Worm (Caenorhabditis elegans) whole organism, L4 larva: ENCODE results near the gene ciao-2B.
A peak's percentile ranks its signal among the peaks of the same experiment; 100 is the strongest.

Experiments used
- D1046.2 ChIP-seq: fragments of 200-800 bp; sonication (Bioruptor generic); IDR thresholded peaks from 2 replicates; pipeline ENCODE4 v1.3.6; 2022; ENCODE audit warnings: missing genetic modification characterization, missing compliant biosample characterization
- F10B5.3 ChIP-seq: sonication (generic microtip); optimal IDR thresholded peaks from 2 replicates; lab custom pipeline; 2016; ENCODE audit warnings: mild to moderate bottlenecking, missing genetic modification characterization, missing compliant biosample characterization
- F44E2.7 ChIP-seq: fragments of 200-800 bp; sonication (Bioruptor generic); IDR thresholded peaks from 2 replicates; pipeline ENCODE4 v2.1.2; 2022; ENCODE audit warnings: missing genetic modification characterization, missing compliant biosample characterization
- R02D3.7 ChIP-seq: fragments of 150-350 bp; sonication (generic microtip); optimal IDR thresholded peaks from 3 replicates; lab custom pipeline; 2014; ENCODE audit warnings: missing biosample characterization, missing genetic modification characterization
- T20F7.1 ChIP-seq: fragments of 200-800 bp; sonication (Bioruptor generic); optimal IDR thresholded peaks from 2 replicates; lab custom pipeline; 2018; ENCODE audit warnings: mild to moderate bottlenecking, missing genetic modification characterization, missing compliant biosample characterization
- ZK337.2 ChIP-seq: fragments of 200-800 bp; sonication (Bioruptor generic); IDR thresholded peaks from 2 replicates; pipeline ENCODE4 v1.3.6; 2022; ENCODE audit warnings: missing genetic modification reagents, missing genetic modification characterization, missing compliant biosample characterization
- aha-1 ChIP-seq: fragments of 150-350 bp; peaks from one replicate; lab custom pipeline; 2014; ENCODE audit warnings: missing biosample characterization, missing genetic modification characterization
- aly-2 ChIP-seq: sonication (generic microtip); optimal IDR thresholded peaks from 2 replicates; lab custom pipeline; 2018; ENCODE audit warnings: missing biosample characterization, missing genetic modification characterization
- arid-1 ChIP-seq: fragments of 200-800 bp; sonication (Bioruptor generic); conservative IDR thresholded peaks from 2 replicates; pipeline ENCODE4 v1.3.6; 2022; ENCODE audit warnings: missing genetic modification reagents, missing genetic modification characterization, missing compliant biosample characterization
- attf-4 ChIP-seq: sonication (generic microtip); optimal IDR thresholded peaks from 3 replicates; lab custom pipeline; 2017; ENCODE audit warnings: missing biosample characterization, missing genetic modification characterization
- ceh-20 ChIP-seq: fragments of 200-800 bp; sonication (Bioruptor generic); IDR thresholded peaks from 2 replicates; pipeline ENCODE4 v1.3.6; 2022; ENCODE audit warnings: missing genetic modification reagents, missing genetic modification characterization, missing compliant biosample characterization
- ceh-32 ChIP-seq: sonication (generic microtip); optimal IDR thresholded peaks from 2 replicates; lab custom pipeline; 2016; ENCODE audit warnings: mild to moderate bottlenecking, missing genetic modification characterization, missing compliant biosample characterization; ENCODE audit not compliant: poor library complexity
- ceh-62 ChIP-seq: sonication (generic microtip); optimal IDR thresholded peaks from 2 replicates; lab custom pipeline; 2017; ENCODE audit warnings: missing biosample characterization, missing genetic modification characterization
- ces-1 ChIP-seq: fragments of 150-350 bp; sonication (generic microtip); optimal IDR thresholded peaks from 4 replicates; lab custom pipeline; 2014; ENCODE audit warnings: missing biosample characterization, missing genetic modification reagents, missing genetic modification characterization
- cey-2 ChIP-seq: sonication (generic microtip); optimal IDR thresholded peaks from 3 replicates; lab custom pipeline; 2017; ENCODE audit warnings: missing genetic modification characterization, mild to moderate bottlenecking, missing compliant biosample characterization, antibody characterized with exemption, borderline replicate concordance; ENCODE audit not compliant: insufficient read depth
- ctbp-1 ChIP-seq: fragments of 200-800 bp; sonication (Bioruptor generic); IDR thresholded peaks from 2 replicates; pipeline ENCODE4 v1.3.6; 2022; ENCODE audit warnings: missing genetic modification reagents, missing genetic modification characterization, missing compliant biosample characterization
- daf-16 ChIP-seq, 3 experiments: sonication (generic microtip); optimal IDR thresholded peaks; 2 replicates each; lab custom pipeline; 2016 to 2017; ENCODE audit warnings: missing genetic modification characterization in 3 of 3, missing genetic modification reagents in 3 of 3, mild to moderate bottlenecking in 2 of 3, missing compliant biosample characterization in 2 of 3, missing biosample characterization in 1 of 3, moderate library complexity in 1 of 3
- dmd-6 ChIP-seq: fragments of 200-800 bp; sonication (Bioruptor generic); IDR thresholded peaks from 2 replicates; pipeline ENCODE4 v1.3.6; 2022; ENCODE audit warnings: missing genetic modification reagents, missing genetic modification characterization, missing compliant biosample characterization
- dmd-8 ChIP-seq: fragments of 200-800 bp; sonication (Bioruptor generic); IDR thresholded peaks from 2 replicates; pipeline ENCODE4 v1.3.6; 2022; ENCODE audit warnings: missing genetic modification characterization, missing compliant biosample characterization
- dpl-1 ChIP-seq: fragments of 150-350 bp; optimal IDR thresholded peaks from 2 replicates; lab custom pipeline; 2014; ENCODE audit warnings: missing biosample characterization, missing genetic modification reagents, missing genetic modification characterization
- gei-8 ChIP-seq: fragments of 200-800 bp; sonication (Bioruptor generic); optimal IDR thresholded peaks from 2 replicates; lab custom pipeline; 2018; ENCODE audit warnings: mild to moderate bottlenecking, missing genetic modification characterization, missing compliant biosample characterization
- hmg-1.1 ChIP-seq: fragments of 200-800 bp; sonication (Bioruptor generic); IDR thresholded peaks from 2 replicates; pipeline ENCODE4 v1.3.6; 2022; ENCODE audit warnings: missing genetic modification reagents, missing genetic modification characterization, missing compliant biosample characterization
- jun-1 ChIP-seq: fragments of 150-350 bp; optimal IDR thresholded peaks from 2 replicates; lab custom pipeline; 2014; ENCODE audit warnings: missing biosample characterization, missing genetic modification reagents, missing genetic modification characterization
- lim-7 ChIP-seq: fragments of 200-800 bp; sonication (Bioruptor generic); IDR thresholded peaks from 2 replicates; pipeline ENCODE4 v1.3.6; 2022; ENCODE audit warnings: missing genetic modification characterization, missing compliant biosample characterization
- lin-1 ChIP-seq: fragments of 200-800 bp; sonication (Bioruptor generic); IDR thresholded peaks from 2 replicates; pipeline ENCODE4 v1.3.6; 2022; ENCODE audit warnings: missing genetic modification reagents, missing genetic modification characterization, missing compliant biosample characterization
- lin-13 ChIP-seq: fragments of 150-350 bp; optimal IDR thresholded peaks from 2 replicates; lab custom pipeline; 2014; ENCODE audit warnings: missing biosample characterization, missing genetic modification reagents, missing genetic modification characterization
- lin-15B ChIP-seq: fragments of 150-350 bp; sonication (generic microtip); optimal IDR thresholded peaks from 3 replicates; lab custom pipeline; 2014; ENCODE audit warnings: missing biosample characterization, missing genetic modification characterization
- lin-38 ChIP-seq: fragments of 200-800 bp; sonication (Bioruptor generic); IDR thresholded peaks from 2 replicates; pipeline ENCODE4 v1.3.6; 2022; ENCODE audit warnings: missing genetic modification reagents, missing genetic modification characterization, missing compliant biosample characterization
- lsy-2 ChIP-seq, 2 experiments: fragments of 150-350 bp in 1 of 2; sonication (generic microtip) in 1 of 2; optimal IDR thresholded peaks; 2 replicates each; lab custom pipeline; 2014 to 2017; ENCODE audit warnings: missing biosample characterization in 2 of 2, missing genetic modification characterization in 2 of 2
- madf-5 ChIP-seq, 2 experiments: fragments of 200-800 bp; sonication (Bioruptor generic); IDR thresholded peaks; 2 replicates each; pipeline ENCODE4 v1.3.6; 2022; ENCODE audit warnings: missing compliant biosample characterization in 2 of 2, missing genetic modification characterization in 2 of 2
- mdt-29 ChIP-seq: fragments of 200-800 bp; sonication (Bioruptor generic); IDR thresholded peaks from 2 replicates; pipeline ENCODE4 v1.3.6; 2022; ENCODE audit warnings: missing genetic modification reagents, missing genetic modification characterization, missing compliant biosample characterization
- mep-1 ChIP-seq: fragments of 150-350 bp; sonication (generic microtip); optimal IDR thresholded peaks from 3 replicates; lab custom pipeline; 2014; ENCODE audit warnings: missing biosample characterization, missing genetic modification characterization
- mes-2 ChIP-seq: sonication (generic microtip); optimal IDR thresholded peaks from 2 replicates; lab custom pipeline; 2016; ENCODE audit warnings: missing genotype, mild to moderate bottlenecking, missing genetic modification characterization, missing compliant biosample characterization; ENCODE audit not compliant: poor library complexity, severe bottlenecking
- mxl-2 ChIP-seq: fragments of 200-800 bp; sonication (Bioruptor generic); conservative IDR thresholded peaks from 2 replicates; pipeline ENCODE4 v1.3.6; 2022; ENCODE audit warnings: missing genetic modification reagents, missing genetic modification characterization, missing compliant biosample characterization
- mxl-3 ChIP-seq: fragments of 200-800 bp; sonication (Bioruptor generic); optimal IDR thresholded peaks from 2 replicates; lab custom pipeline; 2018; ENCODE audit warnings: mild to moderate bottlenecking, missing genetic modification characterization, missing compliant biosample characterization
- nhr-25 ChIP-seq: sonication (generic microtip); optimal IDR thresholded peaks from 2 replicates; lab custom pipeline; 2017; ENCODE audit warnings: missing genetic modification characterization, mild to moderate bottlenecking, missing compliant biosample characterization, antibody characterized with exemption, moderate library complexity, borderline replicate concordance; ENCODE audit not compliant: insufficient read depth
- nhr-41 ChIP-seq: fragments of 200-800 bp; sonication (Bioruptor generic); IDR thresholded peaks from 2 replicates; pipeline ENCODE4 v1.3.6; 2022; ENCODE audit warnings: missing genetic modification reagents, missing genetic modification characterization, missing compliant biosample characterization
- nhr-42 ChIP-seq: fragments of 200-800 bp; sonication (Bioruptor generic); IDR thresholded peaks from 2 replicates; pipeline ENCODE4 v1.3.6; 2022; ENCODE audit warnings: missing genetic modification characterization, missing compliant biosample characterization
- nhr-6 ChIP-seq: fragments of 150-350 bp; optimal IDR thresholded peaks from 2 replicates; lab custom pipeline; 2014; ENCODE audit warnings: missing biosample characterization, missing genetic modification characterization
- nhr-76 ChIP-seq: fragments of 150-350 bp; optimal IDR thresholded peaks from 2 replicates; lab custom pipeline; 2014; ENCODE audit warnings: missing biosample characterization, missing genetic modification characterization
- php-3 ChIP-seq: fragments of 200-800 bp; sonication (Bioruptor generic); IDR thresholded peaks from 2 replicates; pipeline ENCODE4 v1.3.6; 2022; ENCODE audit warnings: missing genetic modification reagents, missing genetic modification characterization, missing compliant biosample characterization
- pqm-1 ChIP-seq: sonication (generic microtip); optimal IDR thresholded peaks from 2 replicates; lab custom pipeline; 2017; ENCODE audit warnings: missing biosample characterization, missing genetic modification characterization
- rbr-2 ChIP-seq: sonication (generic microtip); optimal IDR thresholded peaks from 2 replicates; lab custom pipeline; 2016; ENCODE audit warnings: missing genotype, missing genetic modification characterization, missing compliant biosample characterization
- skn-1 ChIP-seq: fragments of 150-350 bp; optimal IDR thresholded peaks from 2 replicates; lab custom pipeline; 2014; ENCODE audit warnings: missing biosample characterization, missing genetic modification characterization
- snpc-1.2 ChIP-seq: fragments of 200-800 bp; sonication (Bioruptor generic); IDR thresholded peaks from 2 replicates; pipeline ENCODE4 v1.3.6; 2022; ENCODE audit warnings: missing genetic modification reagents, missing genetic modification characterization, missing compliant biosample characterization
- snpc-4 ChIP-seq: fragments of 150-350 bp; optimal IDR thresholded peaks from 2 replicates; lab custom pipeline; 2014; ENCODE audit warnings: missing biosample characterization, missing genetic modification characterization
- unc-39 ChIP-seq: sonication (generic microtip); optimal IDR thresholded peaks from 2 replicates; lab custom pipeline; 2017; ENCODE audit warnings: missing biosample characterization, missing genetic modification characterization
- vab-7 ChIP-seq: fragments of 200-800 bp; sonication (Bioruptor generic); IDR thresholded peaks from 2 replicates; pipeline ENCODE4 v1.3.6; 2022; ENCODE audit warnings: missing genetic modification reagents, missing genetic modification characterization, missing compliant biosample characterization
- zfp-3 ChIP-seq: fragments of 200-800 bp; sonication (Bioruptor generic); conservative IDR thresholded peaks from 2 replicates; pipeline ENCODE4 v1.3.6; 2022; ENCODE audit warnings: missing genetic modification reagents, missing genetic modification characterization, missing compliant biosample characterization
- zip-2 ChIP-seq: fragments of 150-350 bp; optimal IDR thresholded peaks from 2 replicates; lab custom pipeline; 2014; ENCODE audit warnings: missing biosample characterization, missing genetic modification characterization
- ztf-11 ChIP-seq: fragments of 150-350 bp; optimal IDR thresholded peaks from 2 replicates; lab custom pipeline; 2014; ENCODE audit warnings: missing biosample characterization, missing genetic modification characterization
- ztf-7 ChIP-seq: fragments of 150-350 bp; optimal IDR thresholded peaks from 2 replicates; lab custom pipeline; 2014; ENCODE audit warnings: missing biosample characterization, missing genetic modification characterization

ciao-2B gene

ce11 chrIII:13439415-13439814 lies at the start of gene ciao-2B:
Gene ciao-2B, minus strand, starts transcription at chrIII:13439544.
- no peak for TF ChIP-seq R02D3.7 (tag; lab: Kevin White, UChicago)
- no peak for TF ChIP-seq madf-5 (GFP tag; IDR thresholded peaks at IDR 0.05; lab: Robert Waterston, UW)
- TF ChIP-seq aha-1 (tag; lab: Kevin White, UChicago): no peak
- TF ChIP-seq gei-8 (GFP tag; lab: Kevin White, UChicago): no peak
- no peak for TF ChIP-seq unc-39 (tag; lab: Kevin White, UChicago)
- no peak for TF ChIP-seq hmg-1.1 (GFP tag; lab: Robert Waterston, UW)
- no peak for TF ChIP-seq nhr-25 (tag; lab: Kevin White, UChicago)
- no peak for TF ChIP-seq cey-2 (tag; lab: Kevin White, UChicago)
- TF ChIP-seq zip-2 (tag; lab: Kevin White, UChicago): no peak
- no peak for TF ChIP-seq ztf-11 (tag; lab: Kevin White, UChicago)
- TF ChIP-seq ZK337.2: no peak
- TF ChIP-seq daf-16 (GFP tag; optimal IDR thresholded peaks at IDR 0.05; lab: Kevin White, UChicago): no peak
- TF ChIP-seq daf-16 (tag; optimal IDR thresholded peaks at IDR 0.05; lab: Kevin White, UChicago): peak; percentile 37
- no peak for TF ChIP-seq skn-1 (tag; lab: Kevin White, UChicago)
- no peak for TF ChIP-seq T20F7.1 (GFP tag; lab: Kevin White, UChicago)
- no peak for TF ChIP-seq aly-2 (tag; lab: Kevin White, UChicago)
- no peak for TF ChIP-seq ceh-62 (tag; lab: Kevin White, UChicago)
- TF ChIP-seq php-3 (GFP tag; lab: Robert Waterston, UW): no peak
- no peak for TF ChIP-seq arid-1 (GFP tag; lab: Robert Waterston, UW)
- no peak for TF ChIP-seq nhr-6
- TF ChIP-seq zfp-3: no peak
- TF ChIP-seq lin-15B (tag; lab: Kevin White, UChicago): no peak
- no peak for TF ChIP-seq ctbp-1 (GFP tag; lab: Robert Waterston, UW)
- TF ChIP-seq ceh-32 (tag; lab: Kevin White, UChicago): no peak
- TF ChIP-seq lin-1: no peak
- no peak for TF ChIP-seq F10B5.3 (tag; lab: Kevin White, UChicago)
- TF ChIP-seq dmd-6 (GFP tag; lab: Robert Waterston, UW): no peak
- no peak for TF ChIP-seq pqm-1 (tag; lab: Kevin White, UChicago)
- TF ChIP-seq ceh-20: no peak
- TF ChIP-seq D1046.2 (GFP tag; lab: Robert Waterston, UW): no peak
- TF ChIP-seq ztf-7 (tag; lab: Kevin White, UChicago): no peak
- TF ChIP-seq vab-7 (GFP tag; lab: Robert Waterston, UW): no peak
- peak; percentile 40; the same call in 1 of the 2 replicates for TF ChIP-seq lin-38 (GFP tag; lab: Robert Waterston, UW)
- no peak for TF ChIP-seq snpc-1.2 (GFP tag; lab: Robert Waterston, UW)
- no peak for TF ChIP-seq mxl-2 (GFP tag; lab: Robert Waterston, UW)
- TF ChIP-seq nhr-41: no peak
- no peak for TF ChIP-seq F44E2.7 (GFP tag; lab: Robert Waterston, UW)
- no peak for TF ChIP-seq lin-13 (GFP tag; lab: Kevin White, UChicago)
- no peak for TF ChIP-seq mxl-3 (GFP tag; lab: Kevin White, UChicago)
- no peak for TF ChIP-seq mep-1 (tag; lab: Kevin White, UChicago)
- peak; percentile 80 for TF ChIP-seq dpl-1
- no peak for TF ChIP-seq mdt-29
- TF ChIP-seq attf-4: no peak
- peak; percentile 88 for TF ChIP-seq mes-2 (tag; lab: Kevin White, UChicago)
- TF ChIP-seq lsy-2 (tag; optimal IDR thresholded peaks at IDR 0.05; lab: Kevin White, UChicago): peak in 1 of 2 experiments; percentile 69
- no peak for TF ChIP-seq dmd-8 (GFP tag; lab: Robert Waterston, UW)
- no peak for TF ChIP-seq nhr-42 (GFP tag; lab: Robert Waterston, UW)
- no peak for TF ChIP-seq rbr-2 (tag; lab: Kevin White, UChicago)
- no peak for TF ChIP-seq ces-1 (GFP tag; lab: Kevin White, UChicago)
- no peak for TF ChIP-seq lim-7
- no peak for TF ChIP-seq snpc-4 (tag; lab: Kevin White, UChicago)
- TF ChIP-seq jun-1: no peak
- TF ChIP-seq nhr-76 (tag; lab: Kevin White, UChicago): no peak
